Worm (Caenorhabditis elegans) whole organism, L2 larva: ENCODE data around the gene ptr-3.

Experiments
- ceh-82 ChIP-seq: fragments of 150-350 bp; optimal IDR thresholded peaks from 2 replicates; lab custom pipeline; 2014; ENCODE audit warnings: missing biosample characterization, missing genetic modification characterization
- elt-1 ChIP-seq: fragments of 150-350 bp; optimal IDR thresholded peaks from 2 replicates; lab custom pipeline; 2014; ENCODE audit warnings: missing biosample characterization, missing genetic modification characterization
- elt-3 ChIP-seq: sonication (generic microtip); optimal IDR thresholded peaks from 2 replicates; lab custom pipeline; 2017; ENCODE audit warnings: missing biosample characterization, missing genetic modification characterization
- lin-39 ChIP-seq: fragments of 150-350 bp; optimal IDR thresholded peaks from 2 replicates; lab custom pipeline; 2014; ENCODE audit warnings: missing biosample characterization, missing genetic modification reagents, missing genetic modification characterization
- lsy-2 ChIP-seq, 2 experiments: fragments of 150-350 bp in 1 of 2; sonication (generic microtip) in 1 of 2; optimal IDR thresholded peaks; 2 replicates each; lab custom pipeline; 2014 to 2017; ENCODE audit warnings: missing biosample characterization in 2 of 2, missing genetic modification characterization in 2 of 2
- nhr-11 ChIP-seq: fragments of 150-350 bp; optimal IDR thresholded peaks from 2 replicates; lab custom pipeline; 2014; ENCODE audit warnings: missing biosample characterization, missing genetic modification characterization
- nhr-237 ChIP-seq: fragments of 150-350 bp; optimal IDR thresholded peaks from 2 replicates; lab custom pipeline; 2014; ENCODE audit warnings: missing biosample characterization, missing genetic modification characterization
- sem-4 ChIP-seq: fragments of 150-350 bp; optimal IDR thresholded peaks from 2 replicates; lab custom pipeline; 2014; ENCODE audit warnings: missing biosample characterization, missing genetic modification reagents, missing genetic modification characterization
- unc-55 ChIP-seq: fragments of 150-350 bp; sonication (generic microtip); optimal IDR thresholded peaks from 3 replicates; lab custom pipeline; 2014; ENCODE audit warnings: missing biosample characterization, missing genetic modification reagents, missing genetic modification characterization
- ztf-4 ChIP-seq: fragments of 150-350 bp; optimal IDR thresholded peaks from 2 replicates; lab custom pipeline; 2014; ENCODE audit warnings: missing biosample characterization, missing genetic modification characterization

DNA sequence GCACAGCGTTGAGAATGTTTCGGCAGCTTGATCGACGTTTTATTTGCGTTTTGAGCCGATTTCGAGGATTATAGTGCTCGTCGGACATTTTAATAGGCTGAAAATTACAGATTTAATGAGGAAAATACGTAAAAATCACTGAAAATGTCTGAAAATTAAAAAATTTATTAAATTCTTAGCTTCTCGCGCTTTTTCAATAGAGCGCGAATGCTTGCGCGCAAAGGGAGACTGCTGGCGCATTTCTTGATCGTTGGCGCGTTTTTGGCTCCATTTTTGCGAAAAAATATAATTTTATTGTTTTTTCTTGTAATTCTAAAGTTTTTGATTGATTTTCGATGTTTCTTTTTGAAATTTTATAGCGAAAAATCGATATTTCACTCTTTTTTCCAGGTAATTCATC is 43.5 kb upstream of the ptr-3 start, which contains the start of the genes dnsn-1 and C24H12.4:
- peak; percentile 90 for TF ChIP-seq sem-4 (tag; lab: Kevin White, UChicago)
- TF ChIP-seq ceh-82 (tag; lab: Kevin White, UChicago) = peak; percentile 53
- TF ChIP-seq lin-39 (tag; lab: Kevin White, UChicago) = no peak
- no peak for TF ChIP-seq nhr-11
- no peak for TF ChIP-seq elt-3 (tag; lab: Kevin White, UChicago)
- TF ChIP-seq ztf-4 (tag; lab: Kevin White, UChicago) = peak; percentile 82
- TF ChIP-seq nhr-237 (tag; lab: Kevin White, UChicago) = peak; percentile 59
- TF ChIP-seq lsy-2 (tag; optimal IDR thresholded peaks at IDR 0.05; lab: Kevin White, UChicago) = peak; percentile 91 to 96
- no peak for TF ChIP-seq elt-1
- peak; percentile 98 for TF ChIP-seq unc-55
